Worm (Caenorhabditis elegans) whole organism, L4/young adult: Measurements from ENCODE around the gene fbxa-209.

Source experiments
- W03F9.2 ChIP-seq: fragments of 150-350 bp; optimal IDR thresholded peaks from 2 replicates; lab custom pipeline; 2014; ENCODE audit warnings: missing biosample characterization, missing genetic modification characterization
- dao-5 ChIP-seq: sonication (generic microtip); optimal IDR thresholded peaks from 2 replicates; lab custom pipeline; 2016; ENCODE audit warnings: missing genotype, missing genetic modification characterization, moderate library complexity, missing compliant biosample characterization

ce11 chrV:15423601-15424000 is 3.2 kb downstream of the fbxa-209 start, which contains the start of gene fbxa-104:
- TF ChIP-seq W03F9.2 (tag; lab: Kevin White, UChicago) (no peak), dao-5 (tag; lab: Kevin White, UChicago) (no peak)
